Worm (Caenorhabditis elegans) whole organism, L2 larva: ENCODE results near the gene nlp-31.

Experiments
- F13H6.1 ChIP-seq: sonication (generic microtip); optimal IDR thresholded peaks from 2 replicates; lab custom pipeline; 2016; ENCODE audit warnings: missing genetic modification characterization, missing compliant biosample characterization
- R02D3.7 ChIP-seq: fragments of 150-350 bp; optimal IDR thresholded peaks from 2 replicates; lab custom pipeline; 2014; ENCODE audit warnings: missing biosample characterization, missing genetic modification characterization
- ZK546.5 ChIP-seq: sonication (generic microtip); optimal IDR thresholded peaks from 2 replicates; lab custom pipeline; 2017; ENCODE audit warnings: missing biosample characterization, missing genetic modification characterization
- aly-2 ChIP-seq: fragments of 150-350 bp; optimal IDR thresholded peaks from 2 replicates; lab custom pipeline; 2014; ENCODE audit warnings: missing biosample characterization, missing genetic modification characterization
- ama-1 ChIP-seq: fragments of 150-350 bp; optimal IDR thresholded peaks from 2 replicates; lab custom pipeline; 2018; ENCODE audit warnings: inconsistent platforms
- ceh-82 ChIP-seq: fragments of 150-350 bp; optimal IDR thresholded peaks from 2 replicates; lab custom pipeline; 2014; ENCODE audit warnings: missing biosample characterization, missing genetic modification characterization
- crh-2 ChIP-seq: sonication (generic microtip); optimal IDR thresholded peaks from 2 replicates; lab custom pipeline; 2017; ENCODE audit warnings: missing biosample characterization, missing genetic modification characterization
- elt-1 ChIP-seq: fragments of 150-350 bp; optimal IDR thresholded peaks from 2 replicates; lab custom pipeline; 2014; ENCODE audit warnings: missing biosample characterization, missing genetic modification characterization
- elt-3 ChIP-seq: sonication (generic microtip); optimal IDR thresholded peaks from 2 replicates; lab custom pipeline; 2017; ENCODE audit warnings: missing biosample characterization, missing genetic modification characterization
- fos-1 ChIP-seq: fragments of 150-350 bp; optimal IDR thresholded peaks from 2 replicates; lab custom pipeline; 2014; ENCODE audit warnings: missing biosample characterization, missing genetic modification characterization
- gmeb-1 ChIP-seq: fragments of 150-350 bp; optimal IDR thresholded peaks from 2 replicates; lab custom pipeline; 2014; ENCODE audit warnings: missing biosample characterization, missing genetic modification characterization
- lin-11 ChIP-seq: fragments of 150-350 bp; sonication (generic microtip); optimal IDR thresholded peaks from 2 replicates; lab custom pipeline; 2014; ENCODE audit warnings: missing biosample characterization, missing genetic modification characterization, inconsistent platforms, mixed read lengths
- lin-13 ChIP-seq: fragments of 150-350 bp; optimal IDR thresholded peaks from 2 replicates; lab custom pipeline; 2014; ENCODE audit warnings: missing biosample characterization, missing genetic modification reagents, missing genetic modification characterization
- lin-39 ChIP-seq: fragments of 150-350 bp; optimal IDR thresholded peaks from 2 replicates; lab custom pipeline; 2014; ENCODE audit warnings: missing biosample characterization, missing genetic modification reagents, missing genetic modification characterization
- lsy-2 ChIP-seq, 2 experiments: fragments of 150-350 bp in 1 of 2; sonication (generic microtip) in 1 of 2; optimal IDR thresholded peaks; 2 replicates each; lab custom pipeline; 2014 to 2017; ENCODE audit warnings: missing biosample characterization in 2 of 2, missing genetic modification characterization in 2 of 2
- mab-5 ChIP-seq: fragments of 150-350 bp; optimal IDR thresholded peaks from 2 replicates; lab custom pipeline; 2014; ENCODE audit warnings: missing biosample characterization, missing genetic modification characterization
- mdl-1 ChIP-seq, 2 experiments: fragments of 150-350 bp in 1 of 2; sonication (generic microtip) in 1 of 2; optimal IDR thresholded peaks; 2 replicates each; lab custom pipeline; 2017; ENCODE audit warnings: missing biosample characterization in 2 of 2, missing genetic modification characterization in 2 of 2
- nhr-11 ChIP-seq: fragments of 150-350 bp; optimal IDR thresholded peaks from 2 replicates; lab custom pipeline; 2014; ENCODE audit warnings: missing biosample characterization, missing genetic modification characterization
- nhr-12 ChIP-seq: fragments of 150-350 bp; optimal IDR thresholded peaks from 2 replicates; lab custom pipeline; 2014; ENCODE audit warnings: missing biosample characterization, missing genetic modification characterization
- nhr-129 ChIP-seq: fragments of 150-350 bp; optimal IDR thresholded peaks from 2 replicates; lab custom pipeline; 2014; ENCODE audit warnings: missing biosample characterization, missing genetic modification characterization
- nhr-21 ChIP-seq: fragments of 150-350 bp; optimal IDR thresholded peaks from 2 replicates; lab custom pipeline; 2014; ENCODE audit warnings: missing biosample characterization, missing genetic modification characterization
- nhr-23 ChIP-seq: fragments of 150-350 bp; optimal IDR thresholded peaks from 2 replicates; lab custom pipeline; 2014; ENCODE audit warnings: missing biosample characterization, missing genetic modification reagents, missing genetic modification characterization
- nhr-237 ChIP-seq: fragments of 150-350 bp; optimal IDR thresholded peaks from 2 replicates; lab custom pipeline; 2014; ENCODE audit warnings: missing biosample characterization, missing genetic modification characterization
- nhr-6 ChIP-seq: fragments of 150-350 bp; optimal IDR thresholded peaks from 2 replicates; lab custom pipeline; 2014; ENCODE audit warnings: missing biosample characterization, missing genetic modification characterization
- nhr-77 ChIP-seq: fragments of 150-350 bp; optimal IDR thresholded peaks from 2 replicates; lab custom pipeline; 2014; ENCODE audit warnings: missing biosample characterization, missing genetic modification characterization
- peb-1 ChIP-seq: fragments of 150-350 bp; optimal IDR thresholded peaks from 2 replicates; lab custom pipeline; 2014; ENCODE audit warnings: missing biosample characterization, missing genetic modification characterization
- sem-4 ChIP-seq: fragments of 150-350 bp; optimal IDR thresholded peaks from 2 replicates; lab custom pipeline; 2014; ENCODE audit warnings: missing biosample characterization, missing genetic modification reagents, missing genetic modification characterization
- skn-1 ChIP-seq: sonication (generic microtip); optimal IDR thresholded peaks from 2 replicates; lab custom pipeline; 2017; ENCODE audit warnings: missing biosample characterization, missing genetic modification characterization
- sma-3 ChIP-seq: sonication (generic microtip); optimal IDR thresholded peaks from 2 replicates; lab custom pipeline; 2016; ENCODE audit warnings: missing genetic modification reagents, missing genetic modification characterization, missing compliant biosample characterization
- snpc-4 ChIP-seq: fragments of 150-350 bp; optimal IDR thresholded peaks from 2 replicates; lab custom pipeline; 2014; ENCODE audit warnings: missing biosample characterization, missing genetic modification characterization
- unc-55 ChIP-seq: fragments of 150-350 bp; sonication (generic microtip); optimal IDR thresholded peaks from 3 replicates; lab custom pipeline; 2014; ENCODE audit warnings: missing biosample characterization, missing genetic modification reagents, missing genetic modification characterization
- unc-62 ChIP-seq: fragments of 150-350 bp; optimal IDR thresholded peaks from 2 replicates; lab custom pipeline; 2014; ENCODE audit warnings: missing biosample characterization, missing genetic modification reagents, missing genetic modification characterization
- zag-1 ChIP-seq: fragments of 150-350 bp; optimal IDR thresholded peaks from 2 replicates; lab custom pipeline; 2014; ENCODE audit warnings: missing biosample characterization, missing genetic modification characterization
- ztf-11 ChIP-seq: sonication (generic microtip); optimal IDR thresholded peaks from 2 replicates; lab custom pipeline; 2017; ENCODE audit warnings: missing biosample characterization, missing genetic modification characterization
- ztf-4 ChIP-seq: fragments of 150-350 bp; optimal IDR thresholded peaks from 2 replicates; lab custom pipeline; 2014; ENCODE audit warnings: missing biosample characterization, missing genetic modification characterization

The nlp-31 gene

ce11 chrV:3931326-3931725, 48.5 kb upstream of the nlp-31 start, which contains the start of gene srx-63:
srx-63 (plus strand) TSS chrV:3931626.
- no peak for TF ChIP-seq lin-39 (tag; lab: Kevin White, UChicago)
- no peak for TF ChIP-seq ZK546.5 (tag; lab: Kevin White, UChicago)
- TF ChIP-seq peb-1 (tag; lab: Kevin White, UChicago) = no peak
- no peak for TF ChIP-seq ceh-82 (tag; lab: Kevin White, UChicago)
- TF ChIP-seq fos-1 (tag; lab: Kevin White, UChicago) = no peak

- no peak for TF ChIP-seq elt-1 (tag; lab: Kevin White, UChicago)
- TF ChIP-seq nhr-11 (tag; lab: Kevin White, UChicago) = no peak
- peak; percentile 7 for TF ChIP-seq fos-1 (tag; lab: Kevin White, UChicago)
- TF ChIP-seq ama-1 (lab: Kevin White, UChicago) = no peak
- TF ChIP-seq, all 48 proteins: peak for 1
Observed at ce11 chrV:3935892-3936478, 43.9 kb upstream of the nlp-31 start, which contains the start of gene cyp-35A5. cyp-35A5 (plus strand) TSS chrV:3936326.

ce11 chrV:3938789-3939188, 41.1 kb upstream of the nlp-31 start, which contains the start of gene cyp-35B1:
cyp-35B1 (plus strand) TSS chrV:3939032.
- no peak for TF ChIP-seq nhr-6 (tag; lab: Kevin White, UChicago)
- TF ChIP-seq lsy-2 (tag; optimal IDR thresholded peaks at IDR 0.05; lab: Kevin White, UChicago) = no peak
- no peak for TF ChIP-seq nhr-77 (tag; lab: Kevin White, UChicago)
- no peak for TF ChIP-seq sem-4
- TF ChIP-seq nhr-237 (tag; lab: Kevin White, UChicago) = no peak
- no peak for TF ChIP-seq skn-1 (tag; lab: Kevin White, UChicago)
- no peak for TF ChIP-seq crh-2 (tag; lab: Kevin White, UChicago)
- TF ChIP-seq elt-1 (tag; lab: Kevin White, UChicago) = no peak
- TF ChIP-seq gmeb-1 = no peak
- no peak for TF ChIP-seq elt-3 (tag; lab: Kevin White, UChicago)
- TF ChIP-seq ztf-11 (tag; lab: Kevin White, UChicago) = no peak

ce11 chrV:3941860-3942259, 38.0 kb upstream of the nlp-31 start, which contains the start of gene cyp-35B2:
cyp-35B2 (plus strand) TSS chrV:3942160.
- TF ChIP-seq ama-1 (lab: Kevin White, UChicago) (no peak), lin-11 (no peak), unc-55 (no peak), lin-13 (GFP tag; lab: Kevin White, UChicago) (no peak), peb-1 (tag; lab: Kevin White, UChicago) (no peak), elt-1 (tag; lab: Kevin White, UChicago) (no peak), ZK546.5 (tag; lab: Kevin White, UChicago) (no peak), nhr-23 (no peak), F13H6.1 (no peak), zag-1 (no peak), aly-2 (tag; lab: Kevin White, UChicago) (no peak), nhr-21 (no peak), ztf-4 (tag; lab: Kevin White, UChicago) (no peak), nhr-237 (tag; lab: Kevin White, UChicago) (no peak), lin-39 (tag; lab: Kevin White, UChicago) (no peak), R02D3.7 (tag; lab: Kevin White, UChicago) (no peak), sma-3 (no peak), nhr-129 (tag; lab: Kevin White, UChicago) (no peak), snpc-4 (tag; lab: Kevin White, UChicago) (no peak), nhr-12 (tag; lab: Kevin White, UChicago) (no peak)

- TF ChIP-seq nhr-6 (tag; lab: Kevin White, UChicago) (no peak), ceh-82 (tag; lab: Kevin White, UChicago) (no peak), mdl-1 (tag; optimal IDR thresholded peaks at IDR 0.05; lab: Kevin White, UChicago) (no peak), sma-3 (no peak), R02D3.7 (tag; lab: Kevin White, UChicago) (no peak), unc-62 (no peak), mab-5 (tag; lab: Kevin White, UChicago) (no peak), sem-4 (no peak), nhr-11 (tag; lab: Kevin White, UChicago) (no peak), snpc-4 (tag; lab: Kevin White, UChicago) (no peak), ztf-4 (tag; lab: Kevin White, UChicago) (no peak), nhr-12 (tag; lab: Kevin White, UChicago) (no peak), lin-11 (no peak)
Observed at ce11 chrV:3943364-3943763, 36.5 kb upstream of the nlp-31 start.
